Worm (Caenorhabditis elegans) whole organism, L3 larva: ENCODE results near the gene daf-36.

Experiments used
- R02D3.7 ChIP-seq: fragments of 150-350 bp; optimal IDR thresholded peaks from 2 replicates; lab custom pipeline; 2014; ENCODE audit warnings: missing biosample characterization, missing genetic modification characterization
- ama-1 ChIP-seq: fragments of 150-350 bp; optimal IDR thresholded peaks from 2 replicates; lab custom pipeline; 2018
- ceh-16 ChIP-seq: sonication (generic microtip); optimal IDR thresholded peaks from 2 replicates; lab custom pipeline; 2017; ENCODE audit warnings: missing biosample characterization, missing genetic modification characterization
- ceh-28 ChIP-seq: fragments of 150-350 bp; optimal IDR thresholded peaks from 2 replicates; lab custom pipeline; 2014; ENCODE audit warnings: missing biosample characterization, missing genetic modification reagents, missing genetic modification characterization
- ceh-9 ChIP-seq: sonication (generic microtip); optimal IDR thresholded peaks from 2 replicates; lab custom pipeline; 2018; ENCODE audit warnings: missing biosample characterization, missing genetic modification characterization
- egl-27 ChIP-seq: sonication (generic microtip); optimal IDR thresholded peaks from 4 replicates; lab custom pipeline; 2017; ENCODE audit warnings: missing biosample characterization, missing genetic modification reagents, missing genetic modification characterization
- egl-5 ChIP-seq: fragments of 150-350 bp; optimal IDR thresholded peaks from 2 replicates; lab custom pipeline; 2017; ENCODE audit warnings: missing biosample characterization, missing genetic modification reagents, missing genetic modification characterization, inconsistent platforms
- elt-1 ChIP-seq: fragments of 150-350 bp; optimal IDR thresholded peaks from 2 replicates; lab custom pipeline; 2014; ENCODE audit warnings: missing biosample characterization, missing genetic modification characterization
- elt-2 ChIP-seq: sonication (generic microtip); optimal IDR thresholded peaks from 2 replicates; lab custom pipeline; 2016; ENCODE audit warnings: missing genetic modification reagents, mild to moderate bottlenecking, missing genetic modification characterization, missing compliant biosample characterization
- elt-3 ChIP-seq, 3 experiments: fragments of 150-350 bp in 1 of 3; sonication (generic microtip) in 2 of 3; optimal IDR thresholded peaks; 2 replicates in 2 of 3; 4 replicates in 1 of 3; lab custom pipeline; 2014 to 2017; ENCODE audit warnings: missing biosample characterization in 3 of 3, missing genetic modification characterization in 3 of 3
- eor-1 ChIP-seq, 2 experiments: fragments of 150-350 bp; optimal IDR thresholded peaks; 2 replicates each; lab custom pipeline; 2014 to 2018; ENCODE audit warnings: missing biosample characterization in 2 of 2, missing genetic modification characterization in 2 of 2
- fkh-10 ChIP-seq: sonication (generic microtip); optimal IDR thresholded peaks from 2 replicates; lab custom pipeline; 2017; ENCODE audit warnings: missing biosample characterization, missing genetic modification reagents, missing genetic modification characterization
- fkh-2 ChIP-seq: fragments of 150-350 bp; optimal IDR thresholded peaks from 2 replicates; lab custom pipeline; 2014; ENCODE audit warnings: missing biosample characterization, missing genetic modification reagents, missing genetic modification characterization
- hmg-11 ChIP-seq: sonication (generic microtip); optimal IDR thresholded peaks from 2 replicates; lab custom pipeline; 2016; ENCODE audit warnings: missing genetic modification characterization, missing compliant biosample characterization
- jun-1 ChIP-seq: fragments of 150-350 bp; optimal IDR thresholded peaks from 2 replicates; lab custom pipeline; 2014; ENCODE audit warnings: missing biosample characterization, missing genetic modification reagents, missing genetic modification characterization
- lin-15B ChIP-seq: fragments of 150-350 bp; optimal IDR thresholded peaks from 2 replicates; lab custom pipeline; 2014; ENCODE audit warnings: missing biosample characterization, missing genetic modification characterization
- lin-39 ChIP-seq: fragments of 150-350 bp; optimal IDR thresholded peaks from 2 replicates; lab custom pipeline; 2018; ENCODE audit warnings: missing biosample characterization, missing genetic modification reagents, missing genetic modification characterization
- lsy-12 ChIP-seq: sonication (generic microtip); optimal IDR thresholded peaks from 2 replicates; lab custom pipeline; 2016; ENCODE audit warnings: mild to moderate bottlenecking, missing genetic modification characterization, missing compliant biosample characterization
- mml-1 ChIP-seq: fragments of 150-350 bp; sonication (generic microtip); optimal IDR thresholded peaks from 3 replicates; lab custom pipeline; 2014; ENCODE audit warnings: missing biosample characterization, missing genetic modification characterization
- nfya-1 ChIP-seq: sonication (generic microtip); optimal IDR thresholded peaks from 2 replicates; lab custom pipeline; 2017; ENCODE audit warnings: missing genetic modification characterization, mild to moderate bottlenecking, missing compliant biosample characterization, antibody characterized with exemption, moderate library complexity; ENCODE audit not compliant: insufficient read depth
- nhr-12 ChIP-seq: fragments of 150-350 bp; optimal IDR thresholded peaks from 2 replicates; lab custom pipeline; 2014; ENCODE audit warnings: missing biosample characterization, missing genetic modification characterization
- nhr-23 ChIP-seq: fragments of 150-350 bp; optimal IDR thresholded peaks from 2 replicates; lab custom pipeline; 2014; ENCODE audit warnings: missing biosample characterization, missing genetic modification reagents, missing genetic modification characterization
- nhr-237 ChIP-seq: fragments of 150-350 bp; optimal IDR thresholded peaks from 2 replicates; lab custom pipeline; 2014; ENCODE audit warnings: missing biosample characterization, missing genetic modification characterization
- nhr-25 ChIP-seq: sonication (generic microtip); optimal IDR thresholded peaks from 2 replicates; lab custom pipeline; 2017; ENCODE audit warnings: missing biosample characterization, missing genetic modification characterization
- nhr-28 ChIP-seq: fragments of 150-350 bp; optimal IDR thresholded peaks from 2 replicates; lab custom pipeline; 2014; ENCODE audit warnings: missing biosample characterization, missing genetic modification characterization
- nhr-43 ChIP-seq: sonication (generic microtip); optimal IDR thresholded peaks from 2 replicates; lab custom pipeline; 2016; ENCODE audit warnings: mild to moderate bottlenecking, missing genetic modification characterization, missing compliant biosample characterization; ENCODE audit not compliant: poor library complexity, severe bottlenecking
- nhr-76 ChIP-seq: fragments of 150-350 bp; sonication (generic microtip); optimal IDR thresholded peaks from 5 replicates; lab custom pipeline; 2014; ENCODE audit warnings: missing biosample characterization, missing genetic modification characterization
- pha-4 ChIP-seq: fragments of 150-350 bp; optimal IDR thresholded peaks from 2 replicates; lab custom pipeline; 2014; ENCODE audit warnings: missing biosample characterization, missing genetic modification reagents, missing genetic modification characterization
- pqm-1 ChIP-seq: fragments of 150-350 bp; optimal IDR thresholded peaks from 2 replicates; lab custom pipeline; 2017; ENCODE audit warnings: missing biosample characterization, missing genetic modification characterization, inconsistent platforms
- sea-2 ChIP-seq: fragments of 150-350 bp; sonication (generic microtip); optimal IDR thresholded peaks from 4 replicates; lab custom pipeline; 2014; ENCODE audit warnings: missing biosample characterization, missing genetic modification reagents, missing genetic modification characterization
- tbx-2 ChIP-seq: sonication (generic microtip); optimal IDR thresholded peaks from 2 replicates; lab custom pipeline; 2016; ENCODE audit warnings: mild to moderate bottlenecking, missing genetic modification characterization, missing compliant biosample characterization
- unc-39 ChIP-seq: sonication (generic microtip); optimal IDR thresholded peaks from 4 replicates; lab custom pipeline; 2017; ENCODE audit warnings: missing biosample characterization, missing genetic modification characterization
- unc-62 ChIP-seq: fragments of 150-350 bp; sonication (generic microtip); optimal IDR thresholded peaks from 4 replicates; lab custom pipeline; 2014; ENCODE audit warnings: missing biosample characterization, missing genetic modification reagents, missing genetic modification characterization
- zag-1 ChIP-seq: fragments of 150-350 bp; optimal IDR thresholded peaks from 2 replicates; lab custom pipeline; 2014; ENCODE audit warnings: missing biosample characterization, missing genetic modification characterization
- ztf-11 ChIP-seq: fragments of 150-350 bp; optimal IDR thresholded peaks from 2 replicates; lab custom pipeline; 2014; ENCODE audit warnings: missing biosample characterization, missing genetic modification characterization
- ztf-4 ChIP-seq: fragments of 150-350 bp; optimal IDR thresholded peaks from 2 replicates; lab custom pipeline; 2014; ENCODE audit warnings: missing biosample characterization, missing genetic modification characterization

Gene daf-36

ce11 chrV:10191242-10191641 is 34.3 kb downstream of the daf-36 start:
- TF ChIP-seq elt-2 (tag; lab: Kevin White, UChicago): peak; percentile 22
- no peak for TF ChIP-seq ztf-4

ce11 chrV:10190081-10190556 is 35.4 kb downstream of the daf-36 start, which contains the start of gene ZK856.5:
ZK856.5 (minus strand) TSS chrV:10190131.
- TF ChIP-seq elt-3 (tag; optimal IDR thresholded peaks at IDR 0.05; lab: Kevin White, UChicago) (no peak), pha-4 (peak; percentile 14), pqm-1 (tag; lab: Kevin White, UChicago) (peak; percentile 94), egl-5 (tag; lab: Kevin White, UChicago) (no peak), ceh-28 (tag; lab: Kevin White, UChicago) (no peak), lin-15B (tag; lab: Kevin White, UChicago) (no peak), R02D3.7 (tag; lab: Kevin White, UChicago) (no peak), ceh-16 (tag; lab: Kevin White, UChicago) (no peak), nfya-1 (tag; lab: Kevin White, UChicago) (no peak), tbx-2 (tag; lab: Kevin White, UChicago) (no peak), jun-1 (tag; lab: Kevin White, UChicago) (no peak), sea-2 (GFP tag; lab: Kevin White, UChicago) (no peak), ztf-11 (tag; lab: Kevin White, UChicago) (no peak), eor-1 (tag; optimal IDR thresholded peaks at IDR 0.05; lab: Kevin White, UChicago) (no peak), egl-27 (no peak), lin-39 (tag; lab: Kevin White, UChicago) (no peak), ama-1 (lab: Kevin White, UChicago) (no peak), nhr-237 (tag; lab: Kevin White, UChicago) (no peak), elt-2 (tag; lab: Kevin White, UChicago) (peak; percentile 91)

- TF ChIP-seq jun-1 (tag; lab: Kevin White, UChicago) (no peak), elt-3 (tag; optimal IDR thresholded peaks at IDR 0.05; lab: Kevin White, UChicago) (no peak), ztf-4 (no peak), nhr-43 (tag; lab: Kevin White, UChicago) (no peak), R02D3.7 (tag; lab: Kevin White, UChicago) (no peak)
Observed at ce11 chrV:10185719-10186118, 39.8 kb downstream of the daf-36 start, which contains the start of gene ZK856.18. ZK856.18 (minus strand) TSS chrV:10186007.

ce11 chrV:10183810-10184209 is 41.7 kb downstream of the daf-36 start:
- TF ChIP-seq nhr-25 (tag; lab: Kevin White, UChicago): no peak
- TF ChIP-seq elt-3 (tag; optimal IDR thresholded peaks at IDR 0.05; lab: Kevin White, UChicago): no peak
- no peak for TF ChIP-seq sea-2 (GFP tag; lab: Kevin White, UChicago)
- TF ChIP-seq nhr-76 (tag; lab: Kevin White, UChicago): no peak
- no peak for TF ChIP-seq mml-1
- TF ChIP-seq tbx-2 (tag; lab: Kevin White, UChicago): no peak
- TF ChIP-seq fkh-10 (GFP tag; lab: Kevin White, UChicago): no peak
- no peak for TF ChIP-seq ceh-9 (tag; lab: Kevin White, UChicago)
- no peak for TF ChIP-seq ztf-4
- no peak for TF ChIP-seq jun-1 (tag; lab: Kevin White, UChicago)
- no peak for TF ChIP-seq nhr-28
- TF ChIP-seq pha-4: no peak
- no peak for TF ChIP-seq unc-62 (GFP tag; lab: Kevin White, UChicago)
- TF ChIP-seq ama-1 (lab: Kevin White, UChicago): no peak
- no peak for TF ChIP-seq nhr-12 (tag; lab: Kevin White, UChicago)
- TF ChIP-seq fkh-2 (tag; lab: Kevin White, UChicago): no peak
- no peak for TF ChIP-seq ceh-28 (tag; lab: Kevin White, UChicago)
- TF ChIP-seq unc-39 (tag; lab: Kevin White, UChicago): no peak
- TF ChIP-seq nhr-23: no peak

ce11 chrV:10182984-10183383 is 42.5 kb downstream of the daf-36 start, which contains the start of gene ZK856.4:
ZK856.4 (plus strand) TSS chrV:10183284.
- TF ChIP-seq zag-1 (tag; lab: Kevin White, UChicago) (no peak), nhr-23 (no peak), elt-1 (tag; lab: Kevin White, UChicago) (no peak), ztf-4 (no peak), unc-62 (GFP tag; lab: Kevin White, UChicago) (no peak), hmg-11 (tag; lab: Kevin White, UChicago) (no peak), lin-15B (tag; lab: Kevin White, UChicago) (no peak), ceh-16 (tag; lab: Kevin White, UChicago) (no peak), fkh-10 (GFP tag; lab: Kevin White, UChicago) (no peak), pqm-1 (tag; lab: Kevin White, UChicago) (no peak), nfya-1 (tag; lab: Kevin White, UChicago) (no peak), ceh-28 (tag; lab: Kevin White, UChicago) (no peak), elt-3 (tag; optimal IDR thresholded peaks at IDR 0.05; lab: Kevin White, UChicago) (no peak), jun-1 (tag; lab: Kevin White, UChicago) (no peak), lsy-12 (tag; lab: Kevin White, UChicago) (no peak)
